Fruit fly (Drosophila melanogaster): ENCODE measurements around the gene CG43138.

Gene CG43138

dm6 chrX:7556270-7556669, 28.2 kb downstream of the CG43138 start (continued):
- peak; percentile 65 for TF ChIP-seq Met (GFP tag; optimal IDR thresholded peaks at IDR 0.05)
- TF ChIP-seq esn (GFP tag; optimal IDR thresholded peaks at IDR 0.05): peak; percentile 46
- TF ChIP-seq Sox15 (GFP tag; optimal IDR thresholded peaks at IDR 0.05): no peak
- peak; percentile 5 for TF ChIP-seq CG31627 (GFP tag; optimal IDR thresholded peaks at IDR 0.05)
- TF ChIP-seq CG11294 (GFP tag; IDR thresholded peaks at IDR 0.05): no peak
- TF ChIP-seq Blimp-1 (GFP tag; optimal IDR thresholded peaks at IDR 0.05): no peak
- peak; percentile 6 for TF ChIP-seq Sox102F (GFP tag; optimal IDR thresholded peaks at IDR 0.05)
- TF ChIP-seq Eip78C (GFP tag): peak; percentile 79
- no peak for TF ChIP-seq Lpt (GFP tag; optimal IDR thresholded peaks at IDR 0.05)
- peak; percentile 12 for TF ChIP-seq OdsH (GFP tag; optimal IDR thresholded peaks at IDR 0.05)
- peak in 1 of 2 experiments; percentile 4 for TF ChIP-seq salr (GFP tag; optimal IDR thresholded peaks at IDR 0.05)
- peak; percentile 25 for TF ChIP-seq CG1621 (tag; optimal IDR thresholded peaks at IDR 0.05)
- no peak for TF ChIP-seq CG11762 (GFP tag; optimal IDR thresholded peaks at IDR 0.05; ENCODE audit: insufficient read depth)
- no peak for TF ChIP-seq eg (GFP tag; IDR thresholded peaks at IDR 0.05)
- peak; percentile 7 for TF ChIP-seq net (GFP tag; optimal IDR thresholded peaks at IDR 0.05)
- TF ChIP-seq Eip75B (GFP tag; optimal IDR thresholded peaks at IDR 0.05): peak; percentile 47
- TF ChIP-seq Smox (GFP tag; optimal IDR thresholded peaks at IDR 0.05): peak; percentile 27
- TF ChIP-seq CG9139 (GFP tag; optimal IDR thresholded peaks at IDR 0.05): no peak
- peak; percentile 81 for TF ChIP-seq svp (GFP tag)
- peak; percentile 14 to 17 for TF ChIP-seq ss (GFP tag; optimal IDR thresholded peaks at IDR 0.05)
- no peak for TF ChIP-seq vri (GFP tag; optimal IDR thresholded peaks at IDR 0.05)
- TF ChIP-seq CG3919 (GFP tag; optimal IDR thresholded peaks at IDR 0.05): peak; percentile 51
- no peak for TF ChIP-seq CG8319 (GFP tag; optimal IDR thresholded peaks at IDR 0.05)
- TF ChIP-seq CG34406 (GFP tag; optimal IDR thresholded peaks at IDR 0.05): peak; percentile 9
- TF ChIP-seq cyc (GFP tag; optimal IDR thresholded peaks at IDR 0.05): peak; percentile 27
- TF ChIP-seq Eip93F (GFP tag; optimal IDR thresholded peaks at IDR 0.05): no peak
- TF ChIP-seq Hr38 (GFP tag; optimal IDR thresholded peaks at IDR 0.05): no peak
- peak; percentile 24 for TF ChIP-seq acj6 (GFP tag; optimal IDR thresholded peaks at IDR 0.05)
- peak; percentile 21 for TF ChIP-seq spab (GFP tag; optimal IDR thresholded peaks at IDR 0.05)
- TF ChIP-seq CG10631 (GFP tag; optimal IDR thresholded peaks at IDR 0.05): peak; percentile 8
- peak; percentile 45 for TF ChIP-seq CG10669 (GFP tag; optimal IDR thresholded peaks at IDR 0.05)
- TF ChIP-seq CG4318 (GFP tag; optimal IDR thresholded peaks at IDR 0.05): no peak
- no peak for TF ChIP-seq Gug (GFP tag; IDR thresholded peaks at IDR 0.05)
- peak; percentile 10 for TF ChIP-seq CG6792 (GFP tag; optimal IDR thresholded peaks at IDR 0.05)
- no peak for TF ChIP-seq Sox14 (GFP tag; optimal IDR thresholded peaks at IDR 0.05)
- TF ChIP-seq CG6163 (GFP tag; IDR thresholded peaks at IDR 0.05): peak; percentile 49; the same call in 2 of the 3 replicates
- TF ChIP-seq Ets96B (tag; optimal IDR thresholded peaks at IDR 0.05): peak; percentile 29
- peak; percentile 29 for TF ChIP-seq dsx (GFP tag; optimal IDR thresholded peaks at IDR 0.05; ENCODE audit: poor library complexity, severe bottlenecking)

dm6 chrX:7557652-7558051, 29.5 kb downstream of the CG43138 start:
- no peak for TF ChIP-seq eg (GFP tag; IDR thresholded peaks at IDR 0.05)
- no peak for TF ChIP-seq CG7368 (GFP tag; optimal IDR thresholded peaks at IDR 0.05)
- peak; percentile 55 for TF ChIP-seq CG32006 (GFP tag; optimal IDR thresholded peaks at IDR 0.05)
- TF ChIP-seq achi (GFP tag; optimal IDR thresholded peaks at IDR 0.05): peak; percentile 14
- TF ChIP-seq Ets96B (tag; optimal IDR thresholded peaks at IDR 0.05): peak; percentile 12
- TF ChIP-seq Sox15 (GFP tag; optimal IDR thresholded peaks at IDR 0.05): no peak
- TF ChIP-seq CG15336 (GFP tag; IDR thresholded peaks at IDR 0.05): 0 out of 2 replicates have a peak, but pooled peaks have one; percentile 23
- peak; percentile 1 for TF ChIP-seq svp (GFP tag)
- TF ChIP-seq acj6 (GFP tag; optimal IDR thresholded peaks at IDR 0.05): no peak
- peak; percentile 17 for TF ChIP-seq CG3032 (tag; optimal IDR thresholded peaks at IDR 0.05)
- no peak for TF ChIP-seq CG4318 (GFP tag; optimal IDR thresholded peaks at IDR 0.05)
- TF ChIP-seq Eip93F (GFP tag; optimal IDR thresholded peaks at IDR 0.05): no peak
- TF ChIP-seq Ets21C (GFP tag; optimal IDR thresholded peaks at IDR 0.05): no peak
- TF ChIP-seq CG10631 (GFP tag; optimal IDR thresholded peaks at IDR 0.05): no peak
- peak; percentile 36 for TF ChIP-seq Eip78C (GFP tag)
- TF ChIP-seq CG8319 (GFP tag; optimal IDR thresholded peaks at IDR 0.05): no peak
- TF ChIP-seq OdsH (GFP tag; optimal IDR thresholded peaks at IDR 0.05): peak; percentile 1
- no peak for TF ChIP-seq CG8632 (GFP tag; optimal IDR thresholded peaks at IDR 0.05)
- TF ChIP-seq CG6792 (GFP tag; optimal IDR thresholded peaks at IDR 0.05): no peak
